Fruit fly (Drosophila melanogaster): ENCODE results near the gene Fum3.

Gene Fum3

DNA sequence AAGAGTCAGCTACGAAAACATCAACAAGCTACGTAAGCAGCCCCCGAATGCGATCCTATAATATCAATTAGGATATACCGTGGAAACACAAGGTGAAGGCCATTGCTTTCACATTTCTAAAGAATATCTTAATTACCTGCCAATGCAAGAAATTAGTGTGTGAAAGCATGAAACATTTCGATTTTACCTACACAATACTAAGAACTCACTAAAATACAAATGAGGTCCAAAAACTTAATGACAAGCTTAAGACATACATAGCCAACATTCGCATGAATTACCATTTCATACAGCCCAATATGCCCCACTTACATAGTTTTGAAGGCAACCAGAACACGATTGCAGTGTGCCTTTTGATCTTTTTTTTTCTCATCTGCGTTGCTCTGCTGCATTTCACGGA lies 36.0 kb downstream of the Fum3 start (continued):
- TF ChIP-seq jigr1 (GFP tag; IDR thresholded peaks at IDR 0.05) (no peak), ac (GFP tag; optimal IDR thresholded peaks at IDR 0.05) (no peak), CG12236 (GFP tag; optimal IDR thresholded peaks at IDR 0.05) (no peak), CG30403 (GFP tag; optimal IDR thresholded peaks at IDR 0.05) (peak; percentile 38), D19A (tag; optimal IDR thresholded peaks at IDR 0.05) (peak; percentile 42), schlank (tag; optimal IDR thresholded peaks at IDR 0.05) (no peak), CG3163 (GFP tag; optimal IDR thresholded peaks at IDR 0.05) (peak; percentile 9), CG12769 (tag; optimal IDR thresholded peaks at IDR 0.05) (no peak), Lhr (GFP tag; optimal IDR thresholded peaks at IDR 0.05) (peak; percentile 1), nerfin-1 (tag; optimal IDR thresholded peaks at IDR 0.05) (no peak), Antp (GFP tag; optimal IDR thresholded peaks at IDR 0.05) (peak; percentile 13), odd (GFP tag; optimal IDR thresholded peaks at IDR 0.05) (no peak), Sox100B (GFP tag; optimal IDR thresholded peaks at IDR 0.05) (peak; percentile 19), CG10462 (GFP tag; optimal IDR thresholded peaks at IDR 0.05) (peak; percentile 15), CG8290 (GFP tag; optimal IDR thresholded peaks at IDR 0.05) (no peak), CG8290 (tag; optimal IDR thresholded peaks at IDR 0.05) (no peak), p53 (GFP tag; optimal IDR thresholded peaks at IDR 0.05) (no peak), Ada2b (GFP tag; IDR thresholded peaks at IDR 0.05) (no peak), CG7556 (GFP tag; optimal IDR thresholded peaks at IDR 0.05) (peak; percentile 24), bab2 (GFP tag; optimal IDR thresholded peaks at IDR 0.05) (no peak), croc (GFP tag; conservative IDR thresholded peaks at IDR 0.05) (0 out of 3 replicates have a peak, but pooled peaks have one; percentile 31), CG3407 (GFP tag; optimal IDR thresholded peaks at IDR 0.05) (no peak), kah (GFP tag; optimal IDR thresholded peaks at IDR 0.05) (no peak), CG11504 (tag; optimal IDR thresholded peaks at IDR 0.05) (peak; percentile 51), CG14860 (GFP tag; IDR thresholded peaks at IDR 0.05; ENCODE audit: partially characterized antibody) (no peak), btn (GFP tag; optimal IDR thresholded peaks at IDR 0.05) (no peak), CG13424 (tag; optimal IDR thresholded peaks at IDR 0.05) (peak; percentile 28), org-1 (GFP tag; optimal IDR thresholded peaks at IDR 0.05) (no peak), CG9932 (GFP tag; IDR thresholded peaks at IDR 0.05) (peak; percentile 27), vnd (GFP tag; IDR thresholded peaks at IDR 0.05; ENCODE audit: partially characterized antibody) (no peak), zen2 (GFP tag; IDR thresholded peaks at IDR 0.05; ENCODE audit: partially characterized antibody) (no peak), Oli (tag; optimal IDR thresholded peaks at IDR 0.05) (peak; percentile 64), fd3F (GFP tag; optimal IDR thresholded peaks at IDR 0.05) (no peak), CG16813 (GFP tag; IDR thresholded peaks at IDR 0.05; ENCODE audit: partially characterized antibody) (no peak), Optix (GFP tag; IDR thresholded peaks at IDR 0.05) (no peak), CG11093 (GFP tag; IDR thresholded peaks at IDR 0.05) (no peak), NC2α (GFP tag; optimal IDR thresholded peaks at IDR 0.05) (peak; percentile 15), CG18764 (GFP tag; optimal IDR thresholded peaks at IDR 0.05) (peak; percentile 23), PHDP (tag; optimal IDR thresholded peaks at IDR 0.05) (no peak), HLH3B (GFP tag; IDR thresholded peaks at IDR 0.05) (no peak), ken (GFP tag; IDR thresholded peaks at IDR 0.05) (no peak), pum (GFP tag; optimal IDR thresholded peaks at IDR 0.05) (no peak), klu (GFP tag; IDR thresholded peaks at IDR 0.05) (no peak), Dip3 (GFP tag; optimal IDR thresholded peaks at IDR 0.05) (no peak), TFAM (GFP tag; optimal IDR thresholded peaks at IDR 0.05) (no peak), CG13296 (GFP tag; optimal IDR thresholded peaks at IDR 0.05) (no peak), MTF-1 (GFP tag; optimal IDR thresholded peaks at IDR 0.05; ENCODE audit: borderline replicate concordance) (no peak), Opbp (GFP tag; IDR thresholded peaks at IDR 0.05; ENCODE audit: partially characterized antibody) (no peak), Usf (GFP tag; optimal IDR thresholded peaks at IDR 0.05) (no peak), CG43689 (GFP tag; IDR thresholded peaks at IDR 0.05) (no peak), CG13775 (GFP tag; optimal IDR thresholded peaks at IDR 0.05) (peak; percentile 57), gce (GFP tag; IDR thresholded peaks at IDR 0.05) (no peak)

Measured in whole organism, embryonic.